Fruit fly (Drosophila melanogaster): ENCODE data around the gene CG33181.

CG33181 gene

dm6 chrX:8491452-8492046 lies 2.4 kb downstream of the CG33181 start:
- no peak for TF ChIP-seq CG17801 (GFP tag; optimal IDR thresholded peaks at IDR 0.05; ENCODE audit: partially characterized antibody)

dm6 chrX:8492849-8493248 lies 3.7 kb downstream of the CG33181 start:
- TF ChIP-seq CG17801 (GFP tag; optimal IDR thresholded peaks at IDR 0.05; ENCODE audit: partially characterized antibody): no peak

- no peak for TF ChIP-seq CG17801 (GFP tag; optimal IDR thresholded peaks at IDR 0.05; ENCODE audit: partially characterized antibody)
Measured at dm6 chrX:8493473-8493872, 4.3 kb downstream of the CG33181 start.

- no peak for TF ChIP-seq CG17801 (GFP tag; optimal IDR thresholded peaks at IDR 0.05; ENCODE audit: partially characterized antibody)
Measured at dm6 chrX:8496362-8496761, 7.2 kb downstream of the CG33181 start.

- TF ChIP-seq CG17801 (GFP tag; optimal IDR thresholded peaks at IDR 0.05; ENCODE audit: partially characterized antibody): no peak
Measured at dm6 chrX:8497604-8498232, 8.6 kb downstream of the CG33181 start.

- no peak for TF ChIP-seq CG17801 (GFP tag; optimal IDR thresholded peaks at IDR 0.05; ENCODE audit: partially characterized antibody)
Measured at dm6 chrX:8499151-8499550, 10.0 kb downstream of the CG33181 start.

dm6 chrX:8501374-8501773 lies 12.2 kb downstream of the CG33181 start:
- TF ChIP-seq CG17801 (GFP tag; optimal IDR thresholded peaks at IDR 0.05; ENCODE audit: partially characterized antibody): no peak

- no peak for TF ChIP-seq CG17801 (GFP tag; optimal IDR thresholded peaks at IDR 0.05; ENCODE audit: partially characterized antibody)
Measured at dm6 chrX:8502053-8502452, 12.9 kb downstream of the CG33181 start.

- no peak for TF ChIP-seq CG17801 (GFP tag; optimal IDR thresholded peaks at IDR 0.05; ENCODE audit: partially characterized antibody)
Measured at dm6 chrX:8505023-8505604, 16.0 kb downstream of the CG33181 start.

dm6 chrX:8510731-8511130 lies 21.6 kb downstream of the CG33181 start:
- TF ChIP-seq CG17801 (GFP tag; optimal IDR thresholded peaks at IDR 0.05; ENCODE audit: partially characterized antibody): no peak

dm6 chrX:8512251-8512650 lies 23.1 kb downstream of the CG33181 start:
- no peak for TF ChIP-seq CG17801 (GFP tag; optimal IDR thresholded peaks at IDR 0.05; ENCODE audit: partially characterized antibody)

dm6 chrX:8517121-8518024 lies 28.2 kb downstream of the CG33181 start, which contains the start of gene Nrg:
TSS of gene Nrg (plus strand) at chrX:8517373.
- TF ChIP-seq CG17801 (GFP tag; optimal IDR thresholded peaks at IDR 0.05; ENCODE audit: partially characterized antibody): peak; percentile 75

- TF ChIP-seq CG17801 (GFP tag; optimal IDR thresholded peaks at IDR 0.05; ENCODE audit: partially characterized antibody): no peak
Measured at dm6 chrX:8518025-8518661, 29.0 kb downstream of the CG33181 start.

- TF ChIP-seq CG17801 (GFP tag; optimal IDR thresholded peaks at IDR 0.05; ENCODE audit: partially characterized antibody): no peak
Measured at dm6 chrX:8520517-8520916, 31.4 kb downstream of the CG33181 start.

- peak; percentile 67 for TF ChIP-seq CG17801 (GFP tag; optimal IDR thresholded peaks at IDR 0.05; ENCODE audit: partially characterized antibody)
Measured at dm6 chrX:8521492-8521891, 32.3 kb downstream of the CG33181 start.
